Worm (Caenorhabditis elegans) whole organism, L4/young adult: ENCODE results near the gene Y47D7A.17.
A peak's percentile ranks its signal among the peaks of the same experiment; 100 is the strongest.

ENCODE experiments used
- W03F9.2 ChIP-seq: fragments of 150-350 bp; optimal IDR thresholded peaks from 2 replicates; lab custom pipeline; 2014; ENCODE audit warnings: missing biosample characterization, missing genetic modification characterization
- dao-5 ChIP-seq: sonication (generic microtip); optimal IDR thresholded peaks from 2 replicates; lab custom pipeline; 2016; ENCODE audit warnings: missing genotype, missing genetic modification characterization, moderate library complexity, missing compliant biosample characterization
- him-1 ChIP-seq: sonication (generic microtip); optimal IDR thresholded peaks from 2 replicates; lab custom pipeline; 2016; ENCODE audit warnings: missing genotype, missing genetic modification reagents, missing genetic modification characterization, missing compliant biosample characterization

Gene Y47D7A.17

ce11 chrV:4411714-4412113 is at the start of gene Y47D7A.17:
Y47D7A.17 (minus strand) TSS chrV:4411814.
- TF ChIP-seq him-1 (tag; lab: Kevin White, UChicago) (no peak), W03F9.2 (tag; lab: Kevin White, UChicago) (no peak), dao-5 (no peak)

- no peak for TF ChIP-seq W03F9.2 (tag; lab: Kevin White, UChicago)
- no peak for TF ChIP-seq dao-5
- TF ChIP-seq him-1 (tag; lab: Kevin White, UChicago) = no peak
These were observed 43.0 kb upstream of the Y47D7A.17 start, which contains the start of gene gnrr-5 for ce11 chrV:4454634-4455033. gnrr-5 (minus strand) TSS chrV:4454734.

- TF ChIP-seq W03F9.2 (tag; lab: Kevin White, UChicago) (peak; percentile 49), him-1 (tag; lab: Kevin White, UChicago) (peak; percentile 33), dao-5 (no peak)
These were observed 39.0 kb upstream of the Y47D7A.17 start, which contains the start of gene rft-2 for ce11 chrV:4450523-4451089. rft-2 (minus strand) TSS chrV:4450563.

ce11 chrV:4447637-4448036 is 36.0 kb upstream of the Y47D7A.17 start:
- no peak for TF ChIP-seq him-1 (tag; lab: Kevin White, UChicago)
- TF ChIP-seq W03F9.2 (tag; lab: Kevin White, UChicago) = no peak
- no peak for TF ChIP-seq dao-5

ce11 chrV:4442749-4443381 is 31.3 kb upstream of the Y47D7A.17 start, which contains the start of gene rft-1:
rft-1 (minus strand) TSS chrV:4443223.
- TF ChIP-seq dao-5 = no peak
- TF ChIP-seq W03F9.2 (tag; lab: Kevin White, UChicago) = no peak
- TF ChIP-seq him-1 (tag; lab: Kevin White, UChicago) = no peak

- TF ChIP-seq dao-5 = no peak
- no peak for TF ChIP-seq W03F9.2 (tag; lab: Kevin White, UChicago)
- TF ChIP-seq him-1 (tag; lab: Kevin White, UChicago) = no peak
These were observed 25.6 kb upstream of the Y47D7A.17 start for ce11 chrV:4437215-4437614.

ce11 chrV:4435411-4435981 is 23.9 kb upstream of the Y47D7A.17 start, which contains the start of gene Y47D7A.13:
Y47D7A.13 (minus strand) TSS chrV:4435927.
- no peak for TF ChIP-seq W03F9.2 (tag; lab: Kevin White, UChicago)
- TF ChIP-seq him-1 (tag; lab: Kevin White, UChicago) = no peak
- TF ChIP-seq dao-5 = no peak

- TF ChIP-seq dao-5 = no peak
- no peak for TF ChIP-seq W03F9.2 (tag; lab: Kevin White, UChicago)
- no peak for TF ChIP-seq him-1 (tag; lab: Kevin White, UChicago)
These were observed 21.2 kb upstream of the Y47D7A.17 start, which contains the start of gene Y47D7A.15 for ce11 chrV:4432783-4433237. Y47D7A.15 (minus strand) TSS chrV:4433187.

- TF ChIP-seq W03F9.2 (tag; lab: Kevin White, UChicago) = no peak
- TF ChIP-seq him-1 (tag; lab: Kevin White, UChicago) = no peak
- TF ChIP-seq dao-5 = no peak
These were observed 18.0 kb upstream of the Y47D7A.17 start, which contains the start of gene Y47D7A.12 for ce11 chrV:4429576-4429975. Y47D7A.12 (minus strand) TSS chrV:4429676.

- TF ChIP-seq dao-5 (no peak), W03F9.2 (tag; lab: Kevin White, UChicago) (no peak), him-1 (tag; lab: Kevin White, UChicago) (no peak)
These were observed 16.6 kb upstream of the Y47D7A.17 start, which contains the start of gene Y47D7A.11 for ce11 chrV:4428202-4428601. Y47D7A.11 (minus strand) TSS chrV:4428302.

ce11 chrV:4423860-4424401 is 12.3 kb upstream of the Y47D7A.17 start, which contains the start of the genes Y47D7A.9 and Y47D7A.19:
Y47D7A.9 (minus strand) TSS chrV:4423960.
Y47D7A.19 (plus strand) TSS chrV:4424351.
- TF ChIP-seq W03F9.2 (tag; lab: Kevin White, UChicago) = no peak
- no peak for TF ChIP-seq dao-5
- TF ChIP-seq him-1 (tag; lab: Kevin White, UChicago) = no peak

- TF ChIP-seq him-1 (tag; lab: Kevin White, UChicago) = no peak
- TF ChIP-seq W03F9.2 (tag; lab: Kevin White, UChicago) = no peak
- no peak for TF ChIP-seq dao-5
These were observed 11.5 kb upstream of the Y47D7A.17 start for ce11 chrV:4423087-4423486.

- TF ChIP-seq dao-5 = no peak
These were observed 10.5 kb upstream of the Y47D7A.17 start, which contains the start of gene skr-7 for ce11 chrV:4422127-4422526. skr-7 (plus strand) TSS chrV:4422427.
